Worm (Caenorhabditis elegans) whole organism, dauer: ENCODE results near the gene sao-1.

ENCODE experiments used
- unc-62 ChIP-seq: sonication (generic microtip); optimal IDR thresholded peaks from 2 replicates; lab custom pipeline; 2017; ENCODE audit warnings: missing biosample characterization, missing genetic modification reagents, missing genetic modification characterization

sao-1 gene

DNA sequence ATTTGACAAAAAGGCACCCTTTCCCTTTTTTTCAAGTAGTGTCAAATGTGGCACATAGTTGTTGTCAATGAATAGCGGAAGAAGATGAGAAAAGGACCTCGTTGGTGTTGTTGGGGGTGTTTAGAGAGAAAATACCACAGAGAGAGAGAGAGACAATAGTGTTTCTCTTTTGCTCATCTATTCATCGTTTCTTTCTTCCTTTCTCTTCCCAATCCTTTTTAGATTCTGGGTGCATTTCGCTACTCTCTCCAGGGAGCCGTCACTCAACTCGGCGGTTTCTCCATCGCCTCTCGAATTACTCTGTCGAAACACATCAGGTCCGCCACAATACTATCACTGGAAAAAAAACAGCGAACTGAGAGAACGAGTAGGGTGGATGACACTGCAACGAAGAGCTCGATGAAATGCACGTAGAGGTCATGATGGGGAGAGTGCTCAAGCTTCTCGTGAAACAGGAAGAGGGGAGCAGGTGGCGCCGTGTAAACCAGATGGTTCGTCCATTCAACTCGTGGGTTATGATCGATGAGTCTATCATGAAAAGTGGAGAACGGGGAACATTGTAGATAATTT lies 39.9 kb downstream of the sao-1 start:
- no peak for TF ChIP-seq unc-62 (GFP tag; lab: Kevin White, UChicago)

DNA sequence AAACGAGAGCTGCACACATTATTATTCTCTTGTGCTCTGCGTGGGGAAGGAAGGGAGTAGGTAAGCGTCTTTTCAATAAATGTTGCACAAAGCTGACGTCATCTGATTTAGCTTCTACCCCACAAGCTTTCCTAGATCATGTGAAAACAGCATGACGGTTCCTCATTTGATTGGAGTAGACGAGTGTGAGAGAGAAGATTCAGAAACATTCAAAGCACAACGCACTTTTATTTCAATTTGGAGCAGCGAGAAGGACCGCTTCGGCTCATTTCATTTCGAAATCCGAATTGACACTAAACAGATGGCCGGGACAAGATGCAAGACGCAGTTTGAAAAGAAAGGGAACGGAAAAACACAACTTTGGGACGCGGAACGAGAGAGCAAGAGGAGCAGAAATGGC lies 40.6 kb downstream of the sao-1 start:
- TF ChIP-seq unc-62 (GFP tag; lab: Kevin White, UChicago) = no peak

DNA sequence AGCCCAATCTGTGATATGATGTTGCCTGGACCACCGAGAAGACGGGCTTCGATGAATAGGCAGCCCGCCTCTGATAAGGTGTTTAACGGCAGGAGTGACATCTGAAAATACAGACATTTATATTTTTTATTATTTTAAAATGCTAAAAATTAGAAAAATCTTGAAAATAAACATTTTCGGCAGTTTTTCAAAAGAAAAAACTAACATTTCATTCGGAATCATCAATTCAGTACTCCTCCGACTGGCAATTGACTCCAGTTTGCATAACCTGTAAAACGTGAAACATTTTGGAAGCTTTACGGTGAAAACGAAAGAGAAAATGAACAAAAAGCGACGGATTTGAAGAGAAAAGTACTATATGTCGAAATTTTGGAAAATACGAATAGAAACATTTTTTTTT lies 42.1 kb downstream of the sao-1 start, which contains the start of gene ric-7:
Gene ric-7 (minus strand): TSS at position 101 of the 400 bp plus-strand sequence.
- no peak for TF ChIP-seq unc-62 (GFP tag; lab: Kevin White, UChicago)

DNA sequence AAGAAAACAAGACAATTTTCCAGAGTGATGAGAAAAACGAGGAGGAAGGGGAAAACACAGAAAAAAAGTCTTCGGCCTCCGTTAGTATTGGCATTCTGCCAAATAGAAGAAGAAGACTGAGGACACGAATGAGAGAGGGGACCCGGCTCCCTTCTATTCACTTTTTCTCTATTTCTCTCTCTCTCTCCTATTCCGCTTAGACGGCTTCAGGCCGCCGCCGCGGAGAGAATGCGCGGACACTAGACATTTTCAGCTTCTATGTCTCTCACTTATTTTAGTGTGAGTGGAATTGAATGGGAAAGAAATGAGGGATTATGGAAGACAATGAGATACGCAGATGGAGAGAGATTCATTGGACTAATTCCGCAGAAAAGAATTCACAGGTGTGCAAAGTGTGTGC lies 43.1 kb downstream of the sao-1 start:
- no peak for TF ChIP-seq unc-62 (GFP tag; lab: Kevin White, UChicago)

ce11 chrV:14008353-14008859 lies 44.7 kb downstream of the sao-1 start:
- TF ChIP-seq unc-62 (GFP tag; lab: Kevin White, UChicago) = no peak

DNA sequence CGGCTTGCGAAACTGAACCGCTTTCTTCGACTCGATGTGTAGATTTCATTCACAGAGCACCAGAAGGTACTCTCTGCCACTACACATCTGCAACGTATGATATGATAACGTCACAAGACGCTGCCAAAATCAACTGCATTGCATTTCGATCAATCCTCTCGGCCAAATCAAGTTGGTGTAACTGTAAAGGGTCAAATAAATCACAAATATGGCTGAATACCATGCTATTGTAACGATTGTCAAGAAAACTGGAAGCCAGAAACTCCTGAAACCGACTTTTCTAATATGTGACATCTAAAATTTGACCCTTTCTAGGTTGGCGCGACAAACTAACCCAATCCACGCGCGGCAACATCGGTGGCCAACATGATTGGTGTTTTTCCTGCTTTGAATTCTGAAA lies 46.3 kb downstream of the sao-1 start:
- no peak for TF ChIP-seq unc-62 (GFP tag; lab: Kevin White, UChicago)

ce11 chrV:14011427-14011826 lies 47.7 kb downstream of the sao-1 start:
- TF ChIP-seq unc-62 (GFP tag; lab: Kevin White, UChicago) = no peak

DNA sequence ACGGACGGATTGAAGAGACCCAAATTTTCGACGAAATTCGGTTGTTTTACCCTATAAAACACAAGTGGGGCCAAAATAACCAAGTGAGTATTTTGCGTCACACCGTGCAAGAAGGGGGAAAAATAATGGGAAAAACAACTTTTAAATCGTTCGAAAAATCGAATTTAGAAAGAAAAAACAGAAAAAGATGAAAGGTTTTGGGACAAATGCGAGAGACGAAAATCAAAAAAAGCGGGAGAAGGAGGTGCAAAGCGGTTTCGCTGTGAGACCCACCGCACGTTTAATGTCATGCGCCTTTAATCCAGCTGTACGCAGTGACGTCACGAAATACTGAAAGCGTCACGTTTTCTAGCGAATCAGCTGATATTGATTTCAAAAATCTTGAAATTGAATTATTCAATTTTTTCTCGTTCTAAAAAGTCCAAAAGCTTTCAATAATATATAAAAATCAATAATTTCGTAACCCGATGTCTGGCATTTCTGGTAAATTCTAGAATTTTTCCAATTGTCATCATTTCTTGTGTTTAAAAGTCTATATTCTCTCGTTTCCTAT lies 48.4 kb downstream of the sao-1 start, which contains the start of the genes ddx-17 and aip-1:
Gene ddx-17 (minus strand): TSS at position 51 of the 553 bp plus-strand sequence.
Gene aip-1 (plus strand): TSS at position 332 of the 553 bp plus-strand sequence.
- no peak for TF ChIP-seq unc-62 (GFP tag; lab: Kevin White, UChicago)

- TF ChIP-seq unc-62 (GFP tag; lab: Kevin White, UChicago) = no peak
These were observed 49.9 kb downstream of the sao-1 start for ce11 chrV:14013638-14014037.

ce11 chrV:14014395-14014794 lies 50.7 kb downstream of the sao-1 start, which contains the start of gene end-3:
end-3 (plus strand) TSS chrV:14014695.
- no peak for TF ChIP-seq unc-62 (GFP tag; lab: Kevin White, UChicago)
